Fruit fly (Drosophila melanogaster) whole organism, pupa: ENCODE results near the gene CG32547.

Source experiments
- CG10348 ChIP-seq: fragments of 200-800 bp; sonication (Bioruptor generic); IDR thresholded peaks from 2 replicates; pipeline ENCODE4 v1.3.6; 2022; ENCODE audit warnings: missing biosample characterization, missing genetic modification characterization
- CG12605 ChIP-seq: fragments of 200-800 bp; sonication (Bioruptor generic); IDR thresholded peaks from 2 replicates; pipeline ENCODE4 v1.3.6; 2022; ENCODE audit warnings: missing biosample characterization, missing genetic modification characterization
- CG13204 ChIP-seq: fragments of 200-800 bp; sonication (Bioruptor generic); optimal IDR thresholded peaks from 2 replicates; lab custom pipeline; 2018; ENCODE audit warnings: missing biosample characterization, mild to moderate bottlenecking, missing genetic modification characterization, moderate library complexity
- CG14655 ChIP-seq: fragments of 200-800 bp; sonication (Bioruptor generic); optimal IDR thresholded peaks from 3 replicates; lab custom pipeline; 2017; ENCODE audit warnings: mild to moderate bottlenecking, missing biosample characterization, missing genetic modification reagents, missing genetic modification characterization
- CG15710 ChIP-seq: fragments of 200-800 bp; sonication (Bioruptor generic); optimal IDR thresholded peaks from 2 replicates; lab custom pipeline; 2018; ENCODE audit warnings: missing biosample characterization, mild to moderate bottlenecking, missing genetic modification characterization, moderate library complexity
- CG17806 ChIP-seq: fragments of 200-800 bp; sonication (Bioruptor generic); optimal IDR thresholded peaks from 2 replicates; lab custom pipeline; 2018; ENCODE audit warnings: missing biosample characterization, mild to moderate bottlenecking, missing genetic modification characterization, moderate library complexity
- CG32121 ChIP-seq: fragments of 200-800 bp; sonication (Bioruptor generic); IDR thresholded peaks from 2 replicates; pipeline ENCODE4 v1.3.6; 2022; ENCODE audit warnings: missing biosample characterization, missing genetic modification characterization
- CG34367 ChIP-seq: fragments of 200-800 bp; sonication (Bioruptor generic); optimal IDR thresholded peaks from 2 replicates; lab custom pipeline; 2018; ENCODE audit warnings: missing biosample characterization, mild to moderate bottlenecking, missing genetic modification characterization
- CG9948 ChIP-seq: fragments of 200-800 bp; sonication (Bioruptor generic); optimal IDR thresholded peaks from 2 replicates; lab custom pipeline; 2018; ENCODE audit warnings: missing biosample characterization, mild to moderate bottlenecking, missing genetic modification characterization, moderate library complexity
- EcR ChIP-seq: fragments of 200-800 bp; sonication (Bioruptor generic); optimal IDR thresholded peaks from 3 replicates; lab custom pipeline; 2019; ENCODE audit warnings: missing biosample characterization, missing genetic modification characterization, mild to moderate bottlenecking, moderate library complexity, missing genetic modification reagents
- Pif1A ChIP-seq: fragments of 200-800 bp; sonication (Bioruptor generic); optimal IDR thresholded peaks from 3 replicates; lab custom pipeline; 2016; ENCODE audit warnings: missing biosample characterization, missing genetic modification characterization
- Snoo ChIP-seq: fragments of 200-800 bp; sonication (Bioruptor generic); optimal IDR thresholded peaks from 3 replicates; lab custom pipeline; 2017; ENCODE audit warnings: missing biosample characterization, mild to moderate bottlenecking, missing genetic modification characterization, inconsistent platforms
- fd96Ca ChIP-seq: fragments of 200-800 bp; sonication (Bioruptor generic); IDR thresholded peaks from 3 replicates; pipeline ENCODE4 v1.3.6; 2022; ENCODE audit warnings: missing biosample characterization, missing genetic modification characterization
- rn ChIP-seq: fragments of 200-800 bp; sonication (Bioruptor generic); IDR thresholded peaks from 2 replicates; pipeline ENCODE4 v1.3.6; 2022; ENCODE audit warnings: missing biosample characterization, missing genetic modification characterization

dm6 chrX:18528166-18528733, 49.0 kb upstream of the CG32547 start, which contains the start of the genes CG15042 and CG15047:
- TF ChIP-seq Pif1A (GFP tag; lab: Kevin White, UChicago) = no peak
- no peak for TF ChIP-seq CG13204 (GFP tag; lab: Kevin White, UChicago)
- no peak for TF ChIP-seq CG17806
- TF ChIP-seq CG15710 (tag; lab: Kevin White, UChicago) = no peak
- TF ChIP-seq CG12605 (GFP tag; lab: Robert Waterston, UW) = no peak
- TF ChIP-seq CG9948 (tag; lab: Kevin White, UChicago) = no peak
- no peak for TF ChIP-seq fd96Ca (GFP tag; lab: Robert Waterston, UW)
- TF ChIP-seq CG14655 = no peak
- no peak for TF ChIP-seq Snoo
- TF ChIP-seq rn = no peak
- no peak for TF ChIP-seq CG34367 (tag; lab: Kevin White, UChicago)
- no peak for TF ChIP-seq EcR (GFP tag; lab: Kevin White, UChicago)
- no peak for TF ChIP-seq CG10348
- no peak for TF ChIP-seq CG32121 (GFP tag; lab: Robert Waterston, UW)
